Fruit fly (Drosophila melanogaster) whole organism, prepupa: ENCODE data around the gene Sar1.

Experiments used
- Blimp-1 ChIP-seq: fragments of 200-800 bp; sonication (Bioruptor generic); optimal IDR thresholded peaks from 3 replicates; lab custom pipeline; 2017; ENCODE audit warnings: missing biosample characterization, missing genetic modification characterization, mild to moderate bottlenecking, moderate library complexity, missing genetic modification reagents
- CG15336 ChIP-seq: fragments of 200-800 bp; sonication (Bioruptor generic); IDR thresholded peaks from 2 replicates; pipeline ENCODE4 v1.3.6; 2022; ENCODE audit warnings: missing biosample characterization, missing genetic modification characterization
- CG1621 ChIP-seq: fragments of 200-800 bp; sonication (Bioruptor generic); optimal IDR thresholded peaks from 3 replicates; lab custom pipeline; 2018; ENCODE audit warnings: missing biosample characterization, mild to moderate bottlenecking, missing genetic modification characterization
- CG16779 ChIP-seq: fragments of 200-800 bp; sonication (Bioruptor generic); optimal IDR thresholded peaks from 3 replicates; lab custom pipeline; 2017; ENCODE audit warnings: missing biosample characterization, mild to moderate bottlenecking, missing genetic modification characterization
- CG4318 ChIP-seq: fragments of 200-800 bp; sonication (Bioruptor generic); optimal IDR thresholded peaks from 3 replicates; lab custom pipeline; 2017; ENCODE audit warnings: missing biosample characterization, mild to moderate bottlenecking, missing genetic modification characterization
- CG6792 ChIP-seq: fragments of 200-800 bp; sonication (Bioruptor generic); optimal IDR thresholded peaks from 3 replicates; lab custom pipeline; 2016; ENCODE audit warnings: missing biosample characterization, missing genetic modification characterization
- Hr39 ChIP-seq: fragments of 200-800 bp; sonication (Bioruptor generic); optimal IDR thresholded peaks from 2 replicates; lab custom pipeline; 2016; ENCODE audit warnings: missing biosample characterization, missing genetic modification characterization
- Sox14 ChIP-seq: fragments of 200-800 bp; sonication (Bioruptor generic); optimal IDR thresholded peaks from 3 replicates; lab custom pipeline; 2016; ENCODE audit warnings: missing biosample characterization, missing genetic modification characterization
- esn ChIP-seq: fragments of 200-800 bp; sonication (Bioruptor generic); optimal IDR thresholded peaks from 2 replicates; lab custom pipeline; 2016; ENCODE audit warnings: missing biosample characterization, mild to moderate bottlenecking, missing genetic modification characterization, moderate library complexity

- no peak for TF ChIP-seq CG16779 (tag; lab: Kevin White, UChicago)
- peak; percentile 71 for TF ChIP-seq Sox14
- no peak for TF ChIP-seq esn
- TF ChIP-seq CG6792 (GFP tag; lab: Kevin White, UChicago): no peak
- peak; percentile 62 for TF ChIP-seq CG1621 (tag; lab: Kevin White, UChicago)
- peak; percentile 96 for TF ChIP-seq Blimp-1 (GFP tag; lab: Kevin White, UChicago)
- TF ChIP-seq CG4318: no peak
- TF ChIP-seq Hr39: peak; percentile 17
- no peak for TF ChIP-seq CG15336 (GFP tag; lab: Robert Waterston, UW)
Measured at dm6 chr3R:22356464-22357410, at the start of gene Sar1.
